Fruit fly (Drosophila melanogaster) Kc167 (cell line): ENCODE results near the gene Csl4.

ENCODE experiments used
- Myc ChIP-seq: fragments of >200 bp; optimal IDR thresholded peaks from 2 replicates; lab custom pipeline; 2017; ENCODE audit warnings: missing external identifiers
- Sin3A ChIP-seq: fragments of >200 bp; optimal IDR thresholded peaks from 2 replicates; lab custom pipeline; 2018; ENCODE audit warnings: missing external identifiers
- h ChIP-seq: fragments of >200 bp; optimal IDR thresholded peaks from 3 replicates; lab custom pipeline; 2018; ENCODE audit warnings: missing external identifiers
- insv ChIP-seq: fragments of >200 bp; optimal IDR thresholded peaks from 3 replicates; lab custom pipeline; 2018; ENCODE audit warnings: missing external identifiers
- psq ChIP-seq: fragments of >200 bp; optimal IDR thresholded peaks from 2 replicates; lab custom pipeline; 2017; ENCODE audit warnings: missing external identifiers

dm6 chr2L:11168684-11169549 is 45.5 kb upstream of the Csl4 start:
- TF ChIP-seq psq (lab: Kevin White, UChicago) (no peak), h (lab: Kevin White, UChicago) (no peak), Myc (lab: Kevin White, UChicago) (no peak), Sin3A (lab: Kevin White, UChicago) (no peak), insv (lab: Kevin White, UChicago) (no peak)
